Fruit fly (Drosophila melanogaster) whole organism, pupa: Measurements from ENCODE around the gene CG14556.

ENCODE experiments used
- CG10348 ChIP-seq: fragments of 200-800 bp; sonication (Bioruptor generic); IDR thresholded peaks from 2 replicates; pipeline ENCODE4 v1.3.6; 2022; ENCODE audit warnings: missing biosample characterization, missing genetic modification characterization
- CG12605 ChIP-seq: fragments of 200-800 bp; sonication (Bioruptor generic); IDR thresholded peaks from 2 replicates; pipeline ENCODE4 v1.3.6; 2022; ENCODE audit warnings: missing biosample characterization, missing genetic modification characterization
- CG13204 ChIP-seq: fragments of 200-800 bp; sonication (Bioruptor generic); optimal IDR thresholded peaks from 2 replicates; lab custom pipeline; 2018; ENCODE audit warnings: missing biosample characterization, mild to moderate bottlenecking, missing genetic modification characterization, moderate library complexity
- CG14655 ChIP-seq: fragments of 200-800 bp; sonication (Bioruptor generic); optimal IDR thresholded peaks from 3 replicates; lab custom pipeline; 2017; ENCODE audit warnings: mild to moderate bottlenecking, missing biosample characterization, missing genetic modification reagents, missing genetic modification characterization
- CG15710 ChIP-seq: fragments of 200-800 bp; sonication (Bioruptor generic); optimal IDR thresholded peaks from 2 replicates; lab custom pipeline; 2018; ENCODE audit warnings: missing biosample characterization, mild to moderate bottlenecking, missing genetic modification characterization, moderate library complexity
- CG17806 ChIP-seq: fragments of 200-800 bp; sonication (Bioruptor generic); optimal IDR thresholded peaks from 2 replicates; lab custom pipeline; 2018; ENCODE audit warnings: missing biosample characterization, mild to moderate bottlenecking, missing genetic modification characterization, moderate library complexity
- CG32121 ChIP-seq: fragments of 200-800 bp; sonication (Bioruptor generic); IDR thresholded peaks from 2 replicates; pipeline ENCODE4 v1.3.6; 2022; ENCODE audit warnings: missing biosample characterization, missing genetic modification characterization
- CG34367 ChIP-seq: fragments of 200-800 bp; sonication (Bioruptor generic); optimal IDR thresholded peaks from 2 replicates; lab custom pipeline; 2018; ENCODE audit warnings: missing biosample characterization, mild to moderate bottlenecking, missing genetic modification characterization
- CG4496 ChIP-seq: fragments of 200-800 bp; sonication (Bioruptor generic); IDR thresholded peaks from 3 replicates; pipeline ENCODE4 v1.3.6; 2022; ENCODE audit warnings: missing biosample characterization, missing genetic modification characterization
- CG8159 ChIP-seq: fragments of 200-800 bp; sonication (Bioruptor generic); optimal IDR thresholded peaks from 3 replicates; lab custom pipeline; 2018; ENCODE audit warnings: missing biosample characterization, mild to moderate bottlenecking, missing genetic modification characterization, moderate library complexity
- CG8301 ChIP-seq: fragments of 200-800 bp; sonication (Bioruptor generic); optimal IDR thresholded peaks from 2 replicates; lab custom pipeline; 2018; ENCODE audit warnings: missing biosample characterization, mild to moderate bottlenecking, missing genetic modification characterization
- CG9948 ChIP-seq: fragments of 200-800 bp; sonication (Bioruptor generic); optimal IDR thresholded peaks from 2 replicates; lab custom pipeline; 2018; ENCODE audit warnings: missing biosample characterization, mild to moderate bottlenecking, missing genetic modification characterization, moderate library complexity
- D1 ChIP-seq: fragments of 200-800 bp; sonication (Bioruptor generic); optimal IDR thresholded peaks from 2 replicates; lab custom pipeline; 2018; ENCODE audit warnings: missing biosample characterization, mild to moderate bottlenecking, missing genetic modification characterization, moderate library complexity
- EcR ChIP-seq: fragments of 200-800 bp; sonication (Bioruptor generic); optimal IDR thresholded peaks from 3 replicates; lab custom pipeline; 2019; ENCODE audit warnings: missing biosample characterization, missing genetic modification characterization, mild to moderate bottlenecking, moderate library complexity, missing genetic modification reagents
- Ets98B ChIP-seq: fragments of 200-800 bp; sonication (Bioruptor generic); IDR thresholded peaks from 2 replicates; pipeline ENCODE4 v1.3.6; 2022; ENCODE audit warnings: missing biosample characterization, missing genetic modification characterization
- Pif1A ChIP-seq: fragments of 200-800 bp; sonication (Bioruptor generic); optimal IDR thresholded peaks from 3 replicates; lab custom pipeline; 2016; ENCODE audit warnings: missing biosample characterization, missing genetic modification characterization
- Pif1B ChIP-seq: fragments of 200-800 bp; sonication (Bioruptor generic); optimal IDR thresholded peaks from 3 replicates; lab custom pipeline; 2016; ENCODE audit warnings: missing biosample characterization, missing genetic modification characterization
- Snoo ChIP-seq: fragments of 200-800 bp; sonication (Bioruptor generic); optimal IDR thresholded peaks from 3 replicates; lab custom pipeline; 2017; ENCODE audit warnings: missing biosample characterization, mild to moderate bottlenecking, missing genetic modification characterization, inconsistent platforms
- fd96Ca ChIP-seq: fragments of 200-800 bp; sonication (Bioruptor generic); IDR thresholded peaks from 3 replicates; pipeline ENCODE4 v1.3.6; 2022; ENCODE audit warnings: missing biosample characterization, missing genetic modification characterization
- gl ChIP-seq: fragments of 200-800 bp; sonication (Bioruptor generic); optimal IDR thresholded peaks from 2 replicates; lab custom pipeline; 2018; ENCODE audit warnings: missing biosample characterization, mild to moderate bottlenecking, missing genetic modification characterization
- rn ChIP-seq: fragments of 200-800 bp; sonication (Bioruptor generic); IDR thresholded peaks from 2 replicates; pipeline ENCODE4 v1.3.6; 2022; ENCODE audit warnings: missing biosample characterization, missing genetic modification characterization

CG14556 gene

DNA sequence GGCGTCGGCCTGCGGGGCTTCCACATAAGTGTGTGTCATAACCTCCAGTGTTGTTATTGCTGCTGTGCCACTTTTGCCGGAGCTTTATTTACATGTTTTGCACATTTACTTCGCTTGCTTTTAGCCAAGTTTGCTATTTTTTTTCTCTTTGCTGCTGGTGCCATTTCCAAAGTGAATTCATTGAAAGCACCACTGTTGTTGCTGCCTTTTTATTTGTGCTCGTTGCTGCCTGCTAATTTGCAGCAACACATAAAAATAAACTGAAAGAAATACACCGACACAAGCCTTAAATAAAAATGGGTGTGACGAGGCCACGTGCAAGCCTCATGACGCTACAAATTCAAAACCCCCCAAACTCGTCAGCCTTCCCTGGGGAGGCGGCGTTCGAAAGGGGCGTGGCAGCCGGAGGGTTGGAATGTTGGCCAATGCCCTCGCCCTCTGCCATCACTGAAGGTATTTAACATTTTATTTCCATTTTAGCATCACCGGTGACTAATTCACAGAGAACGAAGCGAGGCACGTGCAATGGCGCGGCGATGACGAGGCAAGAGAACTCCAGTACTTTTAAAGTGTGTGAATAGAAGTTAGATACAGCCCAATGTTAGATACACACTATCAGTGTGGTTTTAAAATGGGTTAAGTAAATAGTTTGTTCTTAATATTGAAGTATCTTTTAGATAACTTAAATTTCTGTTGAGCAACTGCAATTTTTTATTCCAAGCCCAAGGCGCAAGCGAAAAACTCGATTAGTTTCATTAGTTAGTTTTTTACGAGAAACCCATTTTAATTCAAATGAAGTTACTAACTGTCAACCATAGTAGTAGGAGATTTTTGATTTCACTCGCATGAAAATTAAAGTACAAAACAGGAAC is at the start of gene CG14556:
Gene CG14556, plus strand, starts transcription at position 822 of the 872 bp plus-strand sequence.
- TF ChIP-seq CG13204 (GFP tag; lab: Kevin White, UChicago) (no peak), EcR (GFP tag; lab: Kevin White, UChicago) (peak; percentile 27)

DNA sequence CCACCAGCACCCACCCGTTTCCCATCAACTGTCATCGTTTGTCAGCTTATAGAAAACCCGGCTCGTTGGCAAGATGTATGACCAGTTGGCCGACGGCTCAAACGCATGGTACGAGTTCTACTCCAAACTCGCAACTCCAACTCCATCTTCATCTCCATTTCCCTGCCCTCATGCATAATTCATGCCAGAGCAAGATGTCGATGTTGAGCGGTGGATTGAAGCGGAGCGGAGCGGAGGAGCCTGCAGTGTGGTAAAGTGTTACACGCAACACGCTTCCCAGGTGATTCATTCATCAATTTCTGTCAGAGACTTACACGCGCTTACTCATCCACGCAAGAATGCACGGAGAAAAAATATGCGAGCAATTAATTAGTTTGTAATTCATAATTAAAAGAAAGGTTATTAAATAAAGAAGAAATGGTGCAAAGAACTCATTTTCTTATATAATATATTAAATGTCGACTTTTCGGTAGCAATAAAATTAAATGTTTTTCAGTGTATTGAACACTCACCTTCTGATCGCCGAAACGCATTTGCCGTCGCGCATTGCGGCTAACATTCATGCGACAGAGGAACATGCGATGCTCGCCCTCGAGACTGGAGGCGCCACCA is 45.0 kb upstream of the CG14556 start:
- TF ChIP-seq Pif1A (GFP tag; lab: Kevin White, UChicago) (peak; percentile 74), CG8301 (tag; lab: Kevin White, UChicago) (peak; percentile 74), Snoo (tag; lab: Kevin White, UChicago) (peak; percentile 77), EcR (GFP tag; lab: Kevin White, UChicago) (no peak), Pif1B (peak; percentile 66), Ets98B (GFP tag; lab: Robert Waterston, UW) (peak; percentile 70), CG17806 (tag; lab: Kevin White, UChicago) (peak; percentile 78), CG8159 (tag; lab: Kevin White, UChicago) (peak; percentile 83), D1 (no peak), CG34367 (tag; lab: Kevin White, UChicago) (peak; percentile 68), CG12605 (peak; percentile 65; the same call in 1 of the 2 replicates), CG13204 (GFP tag; lab: Kevin White, UChicago) (peak; percentile 34), gl (tag; lab: Kevin White, UChicago) (peak; percentile 50), CG15710 (tag; lab: Kevin White, UChicago) (peak; percentile 79), CG9948 (peak; percentile 78), CG32121 (peak; percentile 50; the same call in 1 of the 2 replicates), CG10348 (no peak), CG4496 (peak; percentile 64; the same call in 2 of the 3 replicates), rn (GFP tag; lab: Robert Waterston, UW) (peak; percentile 44; the same call in 1 of the 2 replicates), CG14655 (GFP tag; lab: Kevin White, UChicago) (peak; percentile 78), fd96Ca (GFP tag; lab: Robert Waterston, UW) (0 out of 3 replicates have a peak, but pooled peaks have one; percentile 46)

DNA sequence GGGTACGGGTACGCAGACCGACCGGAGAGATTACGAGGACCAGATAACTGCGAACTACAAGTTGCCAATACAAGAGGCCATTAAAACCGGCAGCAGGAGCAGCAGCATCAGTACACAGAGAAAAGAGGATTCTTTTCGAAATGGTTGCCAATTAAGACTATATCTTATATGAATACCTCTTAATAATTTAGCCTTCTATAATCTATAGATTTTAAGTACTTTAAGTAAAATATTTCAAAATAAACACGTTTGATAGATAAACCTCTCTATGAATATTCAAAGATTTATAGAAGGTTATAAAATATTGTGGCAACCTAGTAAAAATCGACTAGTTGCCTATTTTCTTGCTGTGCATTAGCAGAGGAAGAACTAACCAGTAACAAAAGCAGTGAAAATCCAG is 30.9 kb upstream of the CG14556 start:
- peak; percentile 1 for TF ChIP-seq CG8159 (tag; lab: Kevin White, UChicago)
- TF ChIP-seq Snoo (tag; lab: Kevin White, UChicago): no peak
- peak; percentile 4 for TF ChIP-seq CG14655 (GFP tag; lab: Kevin White, UChicago)
- TF ChIP-seq Pif1B: no peak
- TF ChIP-seq CG10348: no peak

DNA sequence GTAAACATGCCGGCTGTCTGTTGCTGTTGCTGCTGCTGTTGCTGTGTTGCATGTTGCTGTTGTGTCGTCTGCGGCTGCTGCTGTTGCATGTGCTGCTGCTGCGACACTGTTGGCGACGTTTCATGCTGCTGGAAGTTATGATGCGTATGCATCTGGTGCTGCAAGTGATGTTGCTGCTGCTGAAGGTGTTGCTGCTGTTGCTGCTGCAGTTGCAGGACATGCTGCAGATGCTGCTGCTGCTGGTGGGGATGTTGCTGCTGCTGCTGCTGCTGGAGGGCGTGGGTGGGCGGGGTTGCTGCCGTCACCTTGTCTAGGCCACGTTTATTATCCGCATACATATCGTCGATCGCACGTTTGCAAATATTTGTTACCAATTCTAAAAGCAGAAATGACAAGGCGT is 30.3 kb upstream of the CG14556 start:
- TF ChIP-seq CG17806 (tag; lab: Kevin White, UChicago) (no peak), rn (GFP tag; lab: Robert Waterston, UW) (no peak), fd96Ca (GFP tag; lab: Robert Waterston, UW) (no peak), EcR (GFP tag; lab: Kevin White, UChicago) (no peak), CG32121 (no peak), Pif1B (no peak), Pif1A (GFP tag; lab: Kevin White, UChicago) (no peak), gl (tag; lab: Kevin White, UChicago) (no peak), D1 (no peak), CG4496 (no peak), CG8159 (tag; lab: Kevin White, UChicago) (no peak), CG34367 (tag; lab: Kevin White, UChicago) (no peak), CG8301 (tag; lab: Kevin White, UChicago) (no peak), Snoo (tag; lab: Kevin White, UChicago) (no peak), CG14655 (GFP tag; lab: Kevin White, UChicago) (no peak), CG9948 (no peak), CG15710 (tag; lab: Kevin White, UChicago) (no peak)

DNA sequence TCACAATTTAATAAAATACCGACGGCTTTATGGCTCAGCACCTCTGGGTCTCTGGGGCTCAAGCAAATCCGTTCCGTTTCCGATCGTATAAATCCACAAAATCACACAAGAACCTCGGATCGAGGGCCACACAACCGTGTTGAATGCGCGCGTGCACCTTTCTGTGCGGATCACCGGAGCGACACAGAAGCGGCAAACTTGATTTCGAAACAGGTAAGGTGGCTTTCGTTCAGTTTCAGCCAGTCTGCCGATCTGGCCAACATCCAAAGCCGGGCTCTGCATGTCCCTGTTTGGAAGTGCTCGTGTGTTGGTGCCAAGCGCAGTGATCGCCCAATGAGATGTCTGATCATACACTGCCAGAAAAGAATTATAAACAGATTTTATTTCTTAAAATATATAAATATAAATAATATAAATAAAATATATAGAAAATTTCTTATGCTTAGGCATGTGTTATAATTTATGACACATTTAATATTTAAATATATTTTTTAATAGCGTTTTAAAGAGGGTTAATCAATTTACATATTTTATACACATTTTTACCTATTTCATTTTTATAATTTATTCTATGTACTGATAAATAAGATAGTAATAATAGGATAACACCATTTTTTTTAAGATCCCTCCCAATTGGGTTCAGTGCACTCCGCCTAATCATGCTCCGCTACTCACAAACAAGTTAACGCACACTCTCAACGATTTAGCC is 27.8 kb upstream of the CG14556 start, which contains the start of gene dysf:
Gene dysf, minus strand, starts transcription at position 210 of the 709 bp plus-strand sequence.
- TF ChIP-seq CG32121 (peak; percentile 45), CG8301 (tag; lab: Kevin White, UChicago) (peak; percentile 54), Pif1B (peak; percentile 54), CG15710 (tag; lab: Kevin White, UChicago) (peak; percentile 85), Snoo (tag; lab: Kevin White, UChicago) (peak; percentile 73), CG8159 (tag; lab: Kevin White, UChicago) (peak; percentile 91), gl (tag; lab: Kevin White, UChicago) (no peak), CG9948 (peak; percentile 78), D1 (peak; percentile 48), CG17806 (tag; lab: Kevin White, UChicago) (peak; percentile 64), Pif1A (GFP tag; lab: Kevin White, UChicago) (peak; percentile 24), CG34367 (tag; lab: Kevin White, UChicago) (peak; percentile 70), CG12605 (no peak), CG4496 (no peak), CG14655 (GFP tag; lab: Kevin White, UChicago) (peak; percentile 83), Ets98B (GFP tag; lab: Robert Waterston, UW) (no peak), EcR (GFP tag; lab: Kevin White, UChicago) (no peak), fd96Ca (GFP tag; lab: Robert Waterston, UW) (peak; percentile 9; the same call in 1 of the 3 replicates), CG13204 (GFP tag; lab: Kevin White, UChicago) (peak; percentile 51)
